Worm (Caenorhabditis elegans) whole organism, late embryonic: ENCODE measurements around the gene T23B12.5.

Experiments used
- C38D4.7 ChIP-seq: fragments of 200-800 bp; sonication (Bioruptor generic); optimal IDR thresholded peaks from 2 replicates; lab custom pipeline; 2018; ENCODE audit warnings: mild to moderate bottlenecking, missing genetic modification characterization, moderate library complexity, missing compliant biosample characterization
- F13H6.1 ChIP-seq: sonication (generic microtip); optimal IDR thresholded peaks from 2 replicates; lab custom pipeline; 2016; ENCODE audit warnings: missing genetic modification characterization, missing compliant biosample characterization
- K02D7.2 ChIP-seq: sonication (generic microtip); optimal IDR thresholded peaks from 2 replicates; lab custom pipeline; 2017; ENCODE audit warnings: mild to moderate bottlenecking, missing genetic modification characterization, missing compliant biosample characterization
- K09A11.1 ChIP-seq: sonication (generic microtip); optimal IDR thresholded peaks from 2 replicates; lab custom pipeline; 2017; ENCODE audit warnings: antibody characterized with exemption, mild to moderate bottlenecking, missing genetic modification characterization, missing compliant biosample characterization; ENCODE audit not compliant: insufficient read depth
- ahr-1 ChIP-seq: sonication (generic microtip); optimal IDR thresholded peaks from 2 replicates; lab custom pipeline; 2016; ENCODE audit warnings: missing genetic modification characterization, missing compliant biosample characterization
- ceh-19 ChIP-seq: fragments of 200-800 bp; sonication (Bioruptor generic); optimal IDR thresholded peaks from 2 replicates; lab custom pipeline; 2018; ENCODE audit warnings: mild to moderate bottlenecking, missing genetic modification characterization, missing compliant biosample characterization
- ceh-2 ChIP-seq: sonication (generic microtip); optimal IDR thresholded peaks from 2 replicates; lab custom pipeline; 2016; ENCODE audit warnings: missing genotype, missing genetic modification characterization, missing compliant biosample characterization
- ceh-24 ChIP-seq: sonication (generic microtip); optimal IDR thresholded peaks from 2 replicates; lab custom pipeline; 2016; ENCODE audit warnings: mild to moderate bottlenecking, missing genetic modification characterization, missing compliant biosample characterization
- ceh-31 ChIP-seq: sonication (generic microtip); optimal IDR thresholded peaks from 2 replicates; lab custom pipeline; 2016; ENCODE audit warnings: missing genetic modification characterization, missing compliant biosample characterization
- ceh-34 ChIP-seq: sonication (generic microtip); optimal IDR thresholded peaks from 2 replicates; lab custom pipeline; 2016; ENCODE audit warnings: mild to moderate bottlenecking, missing genetic modification characterization, missing compliant biosample characterization
- ceh-45 ChIP-seq: fragments of 200-800 bp; sonication (Bioruptor generic); IDR thresholded peaks from 2 replicates; pipeline ENCODE4 v1.3.6; 2022; ENCODE audit warnings: missing genetic modification reagents, missing genetic modification characterization, missing compliant biosample characterization
- ceh-6 ChIP-seq: fragments of 200-800 bp; sonication (Bioruptor generic); optimal IDR thresholded peaks from 2 replicates; lab custom pipeline; 2018; ENCODE audit warnings: mild to moderate bottlenecking, missing genetic modification characterization, missing compliant biosample characterization
- che-1 ChIP-seq: sonication (generic microtip); optimal IDR thresholded peaks from 2 replicates; lab custom pipeline; 2016; ENCODE audit warnings: mild to moderate bottlenecking, missing genetic modification characterization, missing compliant biosample characterization
- dmd-4 ChIP-seq: sonication (generic microtip); optimal IDR thresholded peaks from 2 replicates; lab custom pipeline; 2016; ENCODE audit warnings: borderline replicate concordance, missing genetic modification characterization, missing compliant biosample characterization
- dve-1 ChIP-seq: sonication (generic microtip); optimal IDR thresholded peaks from 2 replicates; lab custom pipeline; 2017; ENCODE audit warnings: antibody characterized with exemption, mild to moderate bottlenecking, missing genetic modification characterization, missing compliant biosample characterization
- elt-4 ChIP-seq: sonication (generic microtip); optimal IDR thresholded peaks from 2 replicates; lab custom pipeline; 2016; ENCODE audit warnings: missing genetic modification characterization, missing compliant biosample characterization
- ets-4 ChIP-seq: sonication (generic microtip); optimal IDR thresholded peaks from 2 replicates; lab custom pipeline; 2016; ENCODE audit warnings: missing genetic modification characterization, missing compliant biosample characterization
- fkh-10 ChIP-seq: fragments of 150-350 bp; optimal IDR thresholded peaks from 2 replicates; lab custom pipeline; 2014; ENCODE audit warnings: missing biosample characterization, missing genetic modification reagents, missing genetic modification characterization
- fkh-6 ChIP-seq: sonication (generic microtip); optimal IDR thresholded peaks from 2 replicates; lab custom pipeline; 2016; ENCODE audit warnings: missing genetic modification characterization, missing compliant biosample characterization
- gmeb-2 ChIP-seq: sonication (generic microtip); optimal IDR thresholded peaks from 2 replicates; lab custom pipeline; 2016; ENCODE audit warnings: missing genetic modification characterization, inconsistent platforms, missing compliant biosample characterization
- hlh-15 ChIP-seq: sonication (generic microtip); optimal IDR thresholded peaks from 2 replicates; lab custom pipeline; 2016; ENCODE audit warnings: missing genetic modification characterization, missing compliant biosample characterization
- hlh-30 ChIP-seq: sonication (generic microtip); optimal IDR thresholded peaks from 2 replicates; lab custom pipeline; 2017; ENCODE audit warnings: antibody characterized with exemption, missing genetic modification characterization, missing compliant biosample characterization; ENCODE audit not compliant: insufficient read depth
- lim-6 ChIP-seq: sonication (generic microtip); optimal IDR thresholded peaks from 2 replicates; lab custom pipeline; 2016; ENCODE audit warnings: missing genetic modification characterization, missing compliant biosample characterization
- lin-11 ChIP-seq: fragments of 200-800 bp; sonication (Bioruptor generic); optimal IDR thresholded peaks from 2 replicates; lab custom pipeline; 2018; ENCODE audit warnings: mild to moderate bottlenecking, missing genetic modification characterization, missing compliant biosample characterization
- madf-2 ChIP-seq: sonication (generic microtip); optimal IDR thresholded peaks from 2 replicates; lab custom pipeline; 2017; ENCODE audit warnings: missing genetic modification characterization, missing compliant biosample characterization
- mec-3 ChIP-seq: sonication (generic microtip); optimal IDR thresholded peaks from 2 replicates; lab custom pipeline; 2016; ENCODE audit warnings: borderline replicate concordance, missing genetic modification characterization, missing compliant biosample characterization
- pag-3 ChIP-seq: sonication (generic microtip); optimal IDR thresholded peaks from 2 replicates; lab custom pipeline; 2016; ENCODE audit warnings: missing compliant biosample characterization, missing genetic modification characterization, borderline replicate concordance
- pha-2 ChIP-seq: sonication (generic microtip); optimal IDR thresholded peaks from 2 replicates; lab custom pipeline; 2017; ENCODE audit warnings: mild to moderate bottlenecking, missing genetic modification characterization, missing compliant biosample characterization
- pqm-1 ChIP-seq: sonication (generic microtip); optimal IDR thresholded peaks from 2 replicates; lab custom pipeline; 2016; ENCODE audit warnings: missing genetic modification characterization, missing compliant biosample characterization
- pros-1 ChIP-seq: fragments of 150-350 bp; optimal IDR thresholded peaks from 2 replicates; lab custom pipeline; 2014; ENCODE audit warnings: missing biosample characterization, missing genetic modification reagents, missing genetic modification characterization
- syd-9 ChIP-seq: sonication (generic microtip); optimal IDR thresholded peaks from 2 replicates; lab custom pipeline; 2016; ENCODE audit warnings: mild to moderate bottlenecking, missing genetic modification characterization, moderate library complexity, missing compliant biosample characterization
- tbx-7 ChIP-seq: sonication (generic microtip); optimal IDR thresholded peaks from 2 replicates; lab custom pipeline; 2016; ENCODE audit warnings: missing genotype, missing genetic modification characterization, missing compliant biosample characterization
- unc-3 ChIP-seq, 2 experiments: fragments of 200-800 bp in 1 of 2; sonication (Bioruptor generic) in 1 of 2; sonication (generic microtip) in 1 of 2; conservative IDR thresholded peaks in 1 of 2; optimal IDR thresholded peaks in 1 of 2; 2 replicates each; pipeline versions ENCODE4 v1.3.6 to Lab custom; 2016 to 2022; ENCODE audit warnings: missing compliant biosample characterization in 2 of 2, missing genetic modification characterization in 2 of 2, missing genetic modification reagents in 1 of 2
- unc-86 ChIP-seq: sonication (generic microtip); optimal IDR thresholded peaks from 2 replicates; lab custom pipeline; 2016; ENCODE audit warnings: missing genetic modification characterization, missing compliant biosample characterization
- zip-5 ChIP-seq: sonication (generic microtip); optimal IDR thresholded peaks from 2 replicates; lab custom pipeline; 2016; ENCODE audit warnings: missing genetic modification characterization, missing compliant biosample characterization

T23B12.5 gene

ce11 chrV:8426741-8427457 is 20.9 kb downstream of the T23B12.5 start:
- no peak for TF ChIP-seq pha-2 (tag; lab: Kevin White, UChicago)
- TF ChIP-seq gmeb-2 (tag; lab: Kevin White, UChicago): no peak
- TF ChIP-seq ceh-31: no peak
- no peak for TF ChIP-seq fkh-10 (GFP tag; lab: Kevin White, UChicago)
- no peak for TF ChIP-seq fkh-6
- TF ChIP-seq syd-9 (tag; lab: Kevin White, UChicago): no peak
- no peak for TF ChIP-seq elt-4 (tag; lab: Kevin White, UChicago)
- no peak for TF ChIP-seq hlh-30
- TF ChIP-seq ceh-34: no peak
- no peak for TF ChIP-seq ceh-45 (GFP tag; lab: Robert Waterston, UW)
- no peak for TF ChIP-seq F13H6.1 (tag; lab: Kevin White, UChicago)
- no peak for TF ChIP-seq dve-1
- TF ChIP-seq unc-3 (GFP tag; conservative IDR thresholded peaks at IDR 0.05; lab: Robert Waterston, UW): no peak
- TF ChIP-seq unc-3 (tag; optimal IDR thresholded peaks at IDR 0.05; lab: Kevin White, UChicago): no peak
- TF ChIP-seq ceh-6 (GFP tag; lab: Kevin White, UChicago): no peak
- no peak for TF ChIP-seq ets-4 (tag; lab: Kevin White, UChicago)
- TF ChIP-seq pag-3 (tag; lab: Kevin White, UChicago): no peak
- no peak for TF ChIP-seq pros-1 (tag; lab: Kevin White, UChicago)
- TF ChIP-seq tbx-7: no peak
- TF ChIP-seq madf-2 (tag; lab: Kevin White, UChicago): no peak
- no peak for TF ChIP-seq dmd-4

- no peak for TF ChIP-seq fkh-6
- no peak for TF ChIP-seq hlh-15 (tag; lab: Kevin White, UChicago)
- TF ChIP-seq ceh-6 (GFP tag; lab: Kevin White, UChicago): no peak
- TF ChIP-seq ceh-34: no peak
- no peak for TF ChIP-seq mec-3 (tag; lab: Kevin White, UChicago)
- no peak for TF ChIP-seq ceh-2 (tag; lab: Kevin White, UChicago)
- no peak for TF ChIP-seq pros-1 (tag; lab: Kevin White, UChicago)
- TF ChIP-seq K09A11.1 (tag; lab: Kevin White, UChicago): no peak
- TF ChIP-seq pqm-1 (tag; lab: Kevin White, UChicago): no peak
Measured at ce11 chrV:8426210-8426609, 21.6 kb downstream of the T23B12.5 start.

- no peak for TF ChIP-seq K09A11.1 (tag; lab: Kevin White, UChicago)
- no peak for TF ChIP-seq mec-3 (tag; lab: Kevin White, UChicago)
- no peak for TF ChIP-seq ceh-31
- no peak for TF ChIP-seq ahr-1 (tag; lab: Kevin White, UChicago)
- no peak for TF ChIP-seq ceh-24 (tag; lab: Kevin White, UChicago)
- no peak for TF ChIP-seq che-1
- no peak for TF ChIP-seq C38D4.7 (GFP tag; lab: Kevin White, UChicago)
- TF ChIP-seq lim-6 (tag; lab: Kevin White, UChicago): no peak
- TF ChIP-seq zip-5 (tag; lab: Kevin White, UChicago): no peak
- no peak for TF ChIP-seq K02D7.2 (tag; lab: Kevin White, UChicago)
- no peak for TF ChIP-seq pros-1 (tag; lab: Kevin White, UChicago)
- no peak for TF ChIP-seq ceh-45 (GFP tag; lab: Robert Waterston, UW)
- TF ChIP-seq lin-11 (tag; lab: Kevin White, UChicago): no peak
- TF ChIP-seq ceh-19 (GFP tag; lab: Kevin White, UChicago): no peak
- TF ChIP-seq unc-86 (tag; lab: Kevin White, UChicago): no peak
Measured at ce11 chrV:8424840-8425814, 22.7 kb downstream of the T23B12.5 start.
